Worm (Caenorhabditis elegans) whole organism, late embryonic: ENCODE measurements around the gene tag-65.

Experiments
- F13H6.1 ChIP-seq: sonication (generic microtip); optimal IDR thresholded peaks from 2 replicates; lab custom pipeline; 2016; ENCODE audit warnings: missing genetic modification characterization, missing compliant biosample characterization
- ama-1 ChIP-seq: fragments of 150-350 bp; optimal IDR thresholded peaks from 2 replicates; lab custom pipeline; 2014
- ceh-2 ChIP-seq: sonication (generic microtip); optimal IDR thresholded peaks from 2 replicates; lab custom pipeline; 2016; ENCODE audit warnings: missing genotype, missing genetic modification characterization, missing compliant biosample characterization
- ceh-24 ChIP-seq: sonication (generic microtip); optimal IDR thresholded peaks from 2 replicates; lab custom pipeline; 2016; ENCODE audit warnings: mild to moderate bottlenecking, missing genetic modification characterization, missing compliant biosample characterization
- ceh-6 ChIP-seq: fragments of 200-800 bp; sonication (Bioruptor generic); optimal IDR thresholded peaks from 2 replicates; lab custom pipeline; 2018; ENCODE audit warnings: mild to moderate bottlenecking, missing genetic modification characterization, missing compliant biosample characterization
- hlh-13 ChIP-seq: fragments of 200-800 bp; sonication (Bioruptor generic); optimal IDR thresholded peaks from 2 replicates; lab custom pipeline; 2018; ENCODE audit warnings: mild to moderate bottlenecking, missing genetic modification characterization, missing compliant biosample characterization
- hlh-30 ChIP-seq: sonication (generic microtip); optimal IDR thresholded peaks from 2 replicates; lab custom pipeline; 2017; ENCODE audit warnings: antibody characterized with exemption, missing genetic modification characterization, missing compliant biosample characterization; ENCODE audit not compliant: insufficient read depth
- lin-11 ChIP-seq: fragments of 200-800 bp; sonication (Bioruptor generic); optimal IDR thresholded peaks from 2 replicates; lab custom pipeline; 2018; ENCODE audit warnings: mild to moderate bottlenecking, missing genetic modification characterization, missing compliant biosample characterization
- pqm-1 ChIP-seq: sonication (generic microtip); optimal IDR thresholded peaks from 2 replicates; lab custom pipeline; 2016; ENCODE audit warnings: missing genetic modification characterization, missing compliant biosample characterization
- rnt-1 ChIP-seq: sonication (generic microtip); optimal IDR thresholded peaks from 2 replicates; lab custom pipeline; 2016; ENCODE audit warnings: missing genetic modification characterization, missing compliant biosample characterization
- sox-2 ChIP-seq: fragments of 200-800 bp; sonication (Bioruptor generic); IDR thresholded peaks from 2 replicates; pipeline ENCODE4 v1.3.6; 2022; ENCODE audit warnings: missing genetic modification reagents, missing genetic modification characterization, missing compliant biosample characterization
- sox-4 ChIP-seq: sonication (generic microtip); optimal IDR thresholded peaks from 2 replicates; lab custom pipeline; 2017; ENCODE audit warnings: mild to moderate bottlenecking, missing genetic modification characterization, inconsistent platforms, missing compliant biosample characterization
- unc-86 ChIP-seq: sonication (generic microtip); optimal IDR thresholded peaks from 2 replicates; lab custom pipeline; 2016; ENCODE audit warnings: missing genetic modification characterization, missing compliant biosample characterization

DNA sequence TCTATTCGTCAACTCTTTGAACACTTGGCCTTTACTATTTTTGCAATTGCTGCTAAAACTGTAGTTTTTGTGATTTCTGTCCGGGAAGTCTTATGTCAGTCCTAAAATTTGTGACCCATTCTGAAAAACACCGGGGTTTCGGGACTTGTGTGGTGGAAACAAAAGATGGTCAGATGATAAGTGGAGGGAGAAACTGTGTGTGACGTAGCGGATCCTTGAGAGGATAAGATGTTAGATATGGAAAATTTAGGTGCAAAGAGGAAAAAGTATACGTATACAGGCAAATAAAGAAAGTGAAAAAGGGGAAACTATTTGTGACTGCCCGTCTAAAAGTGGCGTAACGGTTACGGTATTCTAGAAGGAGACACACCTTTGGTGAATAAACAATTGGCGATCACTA is 42.0 kb downstream of the tag-65 start:
- no peak for TF ChIP-seq ceh-2 (tag; lab: Kevin White, UChicago)
- no peak for TF ChIP-seq lin-11 (tag; lab: Kevin White, UChicago)
- no peak for TF ChIP-seq pqm-1 (tag; lab: Kevin White, UChicago)
- no peak for TF ChIP-seq rnt-1 (tag; lab: Kevin White, UChicago)
- TF ChIP-seq ama-1 = no peak
- no peak for TF ChIP-seq hlh-30 (tag; lab: Kevin White, UChicago)
- no peak for TF ChIP-seq F13H6.1
- TF ChIP-seq unc-86 (tag; lab: Kevin White, UChicago) = no peak
- TF ChIP-seq sox-2 (GFP tag; lab: Robert Waterston, UW) = no peak
- TF ChIP-seq ceh-24 (tag; lab: Kevin White, UChicago) = no peak
- TF ChIP-seq hlh-13 (GFP tag; lab: Kevin White, UChicago) = no peak
- TF ChIP-seq ceh-6 (GFP tag; lab: Kevin White, UChicago) = no peak
- TF ChIP-seq sox-4 (tag; lab: Kevin White, UChicago) = no peak
